Worm (Caenorhabditis elegans) whole organism, mixed stage, embryonic: ENCODE results near the gene glc-4.

Experiments
- M03D4.4 ChIP-seq: sonication (generic microtip); optimal IDR thresholded peaks from 2 replicates; lab custom pipeline; 2017; ENCODE audit warnings: mild to moderate bottlenecking, missing genetic modification characterization, missing compliant biosample characterization
- bed-3 ChIP-seq: fragments of 200-800 bp; sonication (Bioruptor generic); optimal IDR thresholded peaks from 3 replicates; lab custom pipeline; 2018; ENCODE audit warnings: mild to moderate bottlenecking, missing genetic modification characterization, moderate library complexity, missing compliant biosample characterization
- blmp-1 ChIP-seq: fragments of 150-350 bp; optimal IDR thresholded peaks from 2 replicates; lab custom pipeline; 2014; ENCODE audit warnings: missing biosample characterization, missing genetic modification characterization
- ceh-39 ChIP-seq: fragments of 150-350 bp; optimal IDR thresholded peaks from 2 replicates; lab custom pipeline; 2014; ENCODE audit warnings: missing biosample characterization, missing genetic modification characterization
- ceh-43 ChIP-seq: fragments of 200-800 bp; sonication (Bioruptor generic); optimal IDR thresholded peaks from 2 replicates; lab custom pipeline; 2018; ENCODE audit warnings: mild to moderate bottlenecking, missing genetic modification characterization, moderate library complexity, missing compliant biosample characterization
- ceh-83 ChIP-seq: fragments of 200-800 bp; sonication (Bioruptor generic); optimal IDR thresholded peaks from 2 replicates; lab custom pipeline; 2018; ENCODE audit warnings: mild to moderate bottlenecking, missing genetic modification characterization, missing compliant biosample characterization
- ces-1 ChIP-seq: fragments of 150-350 bp; optimal IDR thresholded peaks from 2 replicates; lab custom pipeline; 2014; ENCODE audit warnings: missing biosample characterization, missing genetic modification reagents, missing genetic modification characterization
- cnd-1 ChIP-seq: fragments of 200-800 bp; sonication (Bioruptor generic); optimal IDR thresholded peaks from 2 replicates; lab custom pipeline; 2018; ENCODE audit warnings: mild to moderate bottlenecking, missing genetic modification characterization, missing compliant biosample characterization
- drap-1 ChIP-seq: fragments of 200-800 bp; sonication (Bioruptor generic); optimal IDR thresholded peaks from 3 replicates; lab custom pipeline; 2018; ENCODE audit warnings: mild to moderate bottlenecking, missing genetic modification characterization, missing compliant biosample characterization
- elt-1 ChIP-seq: sonication (generic microtip); optimal IDR thresholded peaks from 2 replicates; lab custom pipeline; 2017; ENCODE audit warnings: missing genetic modification characterization, mild to moderate bottlenecking, missing compliant biosample characterization, antibody characterized with exemption, moderate library complexity, borderline replicate concordance; ENCODE audit not compliant: insufficient read depth
- elt-3 ChIP-seq: fragments of 150-350 bp; optimal IDR thresholded peaks from 2 replicates; lab custom pipeline; 2014; ENCODE audit warnings: missing biosample characterization, missing genetic modification characterization
- flh-1 ChIP-seq: fragments of 200-800 bp; sonication (Bioruptor generic); optimal IDR thresholded peaks from 2 replicates; lab custom pipeline; 2018; ENCODE audit warnings: mild to moderate bottlenecking, missing genetic modification characterization, moderate library complexity, missing compliant biosample characterization
- ham-2 ChIP-seq: fragments of 200-800 bp; sonication (Bioruptor generic); optimal IDR thresholded peaks from 2 replicates; lab custom pipeline; 2018; ENCODE audit warnings: mild to moderate bottlenecking, missing genetic modification characterization, missing compliant biosample characterization
- hlh-1 ChIP-seq: fragments of 150-350 bp; optimal IDR thresholded peaks from 2 replicates; lab custom pipeline; 2014; ENCODE audit warnings: missing biosample characterization, missing genetic modification reagents, missing genetic modification characterization
- lin-13 ChIP-seq: fragments of 150-350 bp; optimal IDR thresholded peaks from 2 replicates; lab custom pipeline; 2014; ENCODE audit warnings: missing biosample characterization, missing genetic modification characterization
- lin-32 ChIP-seq: fragments of 200-800 bp; sonication (Bioruptor generic); optimal IDR thresholded peaks from 2 replicates; lab custom pipeline; 2018; ENCODE audit warnings: mild to moderate bottlenecking, missing genetic modification characterization, missing compliant biosample characterization
- lsy-2 ChIP-seq: fragments of 150-350 bp; optimal IDR thresholded peaks from 2 replicates; lab custom pipeline; 2014; ENCODE audit warnings: missing biosample characterization, missing genetic modification characterization
- mab-5 ChIP-seq: fragments of 150-350 bp; optimal IDR thresholded peaks from 2 replicates; lab custom pipeline; 2014; ENCODE audit warnings: missing biosample characterization, missing genetic modification characterization
- mep-1 ChIP-seq: fragments of 150-350 bp; optimal IDR thresholded peaks from 2 replicates; lab custom pipeline; 2017; ENCODE audit warnings: missing biosample characterization, missing genetic modification reagents, missing genetic modification characterization, inconsistent platforms
- mls-2 ChIP-seq: sonication (generic microtip); optimal IDR thresholded peaks from 2 replicates; lab custom pipeline; 2016; ENCODE audit warnings: mild to moderate bottlenecking, missing genetic modification characterization, moderate library complexity, missing compliant biosample characterization
- nhr-12 ChIP-seq: fragments of 150-350 bp; optimal IDR thresholded peaks from 2 replicates; lab custom pipeline; 2014; ENCODE audit warnings: missing biosample characterization, missing genetic modification characterization
- nhr-2 ChIP-seq: fragments of 150-350 bp; optimal IDR thresholded peaks from 2 replicates; lab custom pipeline; 2014; ENCODE audit warnings: missing biosample characterization, missing genetic modification characterization
- nhr-237 ChIP-seq: fragments of 150-350 bp; optimal IDR thresholded peaks from 2 replicates; lab custom pipeline; 2014; ENCODE audit warnings: missing biosample characterization, missing genetic modification characterization
- nhr-28 ChIP-seq: fragments of 150-350 bp; optimal IDR thresholded peaks from 2 replicates; lab custom pipeline; 2014; ENCODE audit warnings: missing biosample characterization, missing genetic modification characterization
- nhr-76 ChIP-seq: sonication (generic microtip); optimal IDR thresholded peaks from 2 replicates; lab custom pipeline; 2017; ENCODE audit warnings: missing biosample characterization, missing genetic modification characterization
- pha-4 ChIP-seq: fragments of 150-350 bp; optimal IDR thresholded peaks from 2 replicates; lab custom pipeline; 2018; ENCODE audit warnings: missing biosample characterization, missing genetic modification reagents, missing genetic modification characterization
- sem-2 ChIP-seq: fragments of 200-800 bp; sonication (Bioruptor generic); optimal IDR thresholded peaks from 2 replicates; lab custom pipeline; 2018; ENCODE audit warnings: mild to moderate bottlenecking, missing genetic modification characterization, missing compliant biosample characterization
- snpc-4 ChIP-seq: fragments of 150-350 bp; optimal IDR thresholded peaks from 2 replicates; lab custom pipeline; 2014; ENCODE audit warnings: missing biosample characterization, missing genetic modification characterization
- sptf-1 ChIP-seq: sonication (generic microtip); optimal IDR thresholded peaks from 2 replicates; lab custom pipeline; 2017; ENCODE audit warnings: mild to moderate bottlenecking, missing genetic modification characterization, moderate library complexity, missing compliant biosample characterization
- tbx-8 ChIP-seq: fragments of 200-800 bp; sonication (Bioruptor generic); optimal IDR thresholded peaks from 2 replicates; lab custom pipeline; 2018; ENCODE audit warnings: mild to moderate bottlenecking, missing genetic modification characterization, moderate library complexity, missing compliant biosample characterization
- unc-120 ChIP-seq: sonication (generic microtip); optimal IDR thresholded peaks from 2 replicates; lab custom pipeline; 2017; ENCODE audit warnings: missing genetic modification characterization, missing compliant biosample characterization; ENCODE audit not compliant: poor library complexity, severe bottlenecking
- unc-39 ChIP-seq: fragments of 150-350 bp; optimal IDR thresholded peaks from 2 replicates; lab custom pipeline; 2014; ENCODE audit warnings: missing biosample characterization, missing genetic modification characterization
- unc-62 ChIP-seq: fragments of 150-350 bp; optimal IDR thresholded peaks from 2 replicates; lab custom pipeline; 2014; ENCODE audit warnings: missing biosample characterization, missing genetic modification reagents, missing genetic modification characterization
- zip-8 ChIP-seq: fragments of 150-350 bp; optimal IDR thresholded peaks from 2 replicates; lab custom pipeline; 2014; ENCODE audit warnings: missing biosample characterization, missing genetic modification characterization
- ztf-11 ChIP-seq: fragments of 150-350 bp; optimal IDR thresholded peaks from 2 replicates; lab custom pipeline; 2014; ENCODE audit warnings: missing biosample characterization, missing genetic modification characterization

glc-4 gene

ce11 chrII:7157415-7157814, 17.3 kb downstream of the glc-4 start:
- TF ChIP-seq bed-3 (GFP tag; lab: Kevin White, UChicago) (no peak), flh-1 (GFP tag; lab: Kevin White, UChicago) (no peak), ceh-39 (tag; lab: Kevin White, UChicago) (no peak), ztf-11 (no peak), snpc-4 (tag; lab: Kevin White, UChicago) (no peak), elt-3 (tag; lab: Kevin White, UChicago) (no peak), ceh-43 (GFP tag; lab: Kevin White, UChicago) (no peak), lsy-2 (no peak), nhr-76 (tag; lab: Kevin White, UChicago) (no peak), mep-1 (tag; lab: Kevin White, UChicago) (no peak), unc-62 (GFP tag; lab: Kevin White, UChicago) (no peak), mls-2 (tag; lab: Kevin White, UChicago) (no peak), pha-4 (no peak), tbx-8 (GFP tag; lab: Kevin White, UChicago) (no peak), sem-2 (GFP tag; lab: Kevin White, UChicago) (no peak), mab-5 (tag; lab: Kevin White, UChicago) (no peak)

- peak; percentile 31 for TF ChIP-seq hlh-1 (tag; lab: Kevin White, UChicago)
- no peak for TF ChIP-seq ceh-39 (tag; lab: Kevin White, UChicago)
Observed at ce11 chrII:7155392-7155791, 19.4 kb downstream of the glc-4 start, which contains the start of gene C27H5.2. Gene C27H5.2, plus strand, starts transcription at chrII:7155581.

- TF ChIP-seq ham-2 (no peak), zip-8 (tag; lab: Kevin White, UChicago) (no peak), lin-13 (no peak), flh-1 (GFP tag; lab: Kevin White, UChicago) (no peak), nhr-237 (no peak), pha-4 (no peak), unc-120 (tag; lab: Kevin White, UChicago) (no peak), lin-32 (no peak), unc-62 (GFP tag; lab: Kevin White, UChicago) (no peak), cnd-1 (tag; lab: Kevin White, UChicago) (no peak)
Observed at ce11 chrII:7154711-7155110, 20.0 kb downstream of the glc-4 start.

ce11 chrII:7153095-7153494, 21.6 kb downstream of the glc-4 start:
- peak; percentile 1 for TF ChIP-seq sptf-1

ce11 chrII:7151969-7152631, 22.6 kb downstream of the glc-4 start, which contains the start of gene fust-1:
Gene fust-1, plus strand, starts transcription at chrII:7152581.
- TF ChIP-seq tbx-8 (GFP tag; lab: Kevin White, UChicago) (peak; percentile 19), elt-1 (no peak), lsy-2 (peak; percentile 93), mep-1 (tag; lab: Kevin White, UChicago) (peak; percentile 98), nhr-2 (tag; lab: Kevin White, UChicago) (peak; percentile 66), nhr-76 (tag; lab: Kevin White, UChicago) (no peak), cnd-1 (tag; lab: Kevin White, UChicago) (peak; percentile 71), flh-1 (GFP tag; lab: Kevin White, UChicago) (no peak), bed-3 (GFP tag; lab: Kevin White, UChicago) (peak; percentile 32), M03D4.4 (tag; lab: Kevin White, UChicago) (peak; percentile 74), elt-3 (tag; lab: Kevin White, UChicago) (peak; percentile 31), sptf-1 (peak; percentile 87), sem-2 (GFP tag; lab: Kevin White, UChicago) (peak; percentile 52), ceh-43 (GFP tag; lab: Kevin White, UChicago) (peak; percentile 68), snpc-4 (tag; lab: Kevin White, UChicago) (no peak), mls-2 (tag; lab: Kevin White, UChicago) (peak; percentile 82), blmp-1 (tag; lab: Kevin White, UChicago) (peak; percentile 32), ztf-11 (peak; percentile 32), pha-4 (peak; percentile 97), nhr-28 (tag; lab: Kevin White, UChicago) (no peak), unc-120 (tag; lab: Kevin White, UChicago) (peak; percentile 37), unc-62 (GFP tag; lab: Kevin White, UChicago) (peak; percentile 14), ham-2 (no peak), zip-8 (tag; lab: Kevin White, UChicago) (no peak), unc-39 (no peak), ces-1 (GFP tag; lab: Kevin White, UChicago) (peak; percentile 74), nhr-12 (peak; percentile 36), mab-5 (tag; lab: Kevin White, UChicago) (no peak), ceh-83 (peak; percentile 42), nhr-237 (peak; percentile 92), ceh-39 (tag; lab: Kevin White, UChicago) (peak; percentile 48), hlh-1 (tag; lab: Kevin White, UChicago) (peak; percentile 43), lin-13 (peak; percentile 94), drap-1 (GFP tag; lab: Kevin White, UChicago) (peak; percentile 75), lin-32 (peak; percentile 20)
- TF ChIP-seq, all 35 proteins: peak for 26
